Worm (Caenorhabditis elegans) whole organism, young adult: ENCODE data around the gene pelo-1.

Source experiments
- D2030.7 ChIP-seq: fragments of 200-800 bp; sonication (Bioruptor generic); IDR thresholded peaks from 2 replicates; pipeline ENCODE4 v1.3.6; 2022; ENCODE audit warnings: missing genetic modification reagents, missing genetic modification characterization, missing compliant biosample characterization
- F22D6.2 ChIP-seq: sonication (generic microtip); optimal IDR thresholded peaks from 2 replicates; lab custom pipeline; 2016; ENCODE audit warnings: mild to moderate bottlenecking, missing genetic modification characterization, missing compliant biosample characterization
- F33H1.4 ChIP-seq: fragments of 200-800 bp; sonication (Bioruptor generic); IDR thresholded peaks from 2 replicates; pipeline ENCODE4 v1.3.6; 2022; ENCODE audit warnings: missing genetic modification reagents, missing genetic modification characterization, missing compliant biosample characterization
- F37B4.10 ChIP-seq: fragments of 200-800 bp; sonication (Bioruptor generic); IDR thresholded peaks from 2 replicates; pipeline ENCODE4 v1.3.6; 2022; ENCODE audit warnings: missing genetic modification characterization, missing compliant biosample characterization
- F52B5.7 ChIP-seq: sonication (generic microtip); optimal IDR thresholded peaks from 2 replicates; lab custom pipeline; 2016; ENCODE audit warnings: mild to moderate bottlenecking, missing genetic modification characterization, missing compliant biosample characterization
- F55B11.4 ChIP-seq: sonication (generic microtip); optimal IDR thresholded peaks from 2 replicates; lab custom pipeline; 2016; ENCODE audit warnings: missing compliant biosample characterization, missing genetic modification characterization, borderline replicate concordance; ENCODE audit not compliant: insufficient read depth
- K12H6.12 ChIP-seq: fragments of 200-800 bp; sonication (Bioruptor generic); optimal IDR thresholded peaks from 2 replicates; lab custom pipeline; 2018; ENCODE audit warnings: mild to moderate bottlenecking, missing genetic modification characterization, missing compliant biosample characterization
- Y67H2A.10 ChIP-seq: fragments of 200-800 bp; sonication (Bioruptor generic); conservative IDR thresholded peaks from 2 replicates; pipeline ENCODE4 v1.3.6; 2022; ENCODE audit warnings: missing genetic modification reagents, missing genetic modification characterization, missing compliant biosample characterization
- Y79H2A.3 ChIP-seq: fragments of 200-800 bp; sonication (Bioruptor generic); conservative IDR thresholded peaks from 2 replicates; pipeline ENCODE4 v1.3.6; 2022; ENCODE audit warnings: missing genetic modification reagents, missing genetic modification characterization, missing compliant biosample characterization
- Y95B8A.8 ChIP-seq: fragments of 200-800 bp; sonication (Bioruptor generic); IDR thresholded peaks from 2 replicates; pipeline ENCODE4 v1.3.6; 2022; ENCODE audit warnings: missing genetic modification reagents, missing genetic modification characterization, missing compliant biosample characterization
- ZK185.1 ChIP-seq: sonication (generic microtip); optimal IDR thresholded peaks from 2 replicates; lab custom pipeline; 2016; ENCODE audit warnings: mild to moderate bottlenecking, missing genetic modification characterization, missing compliant biosample characterization; ENCODE audit not compliant: poor library complexity, severe bottlenecking
- ama-1 ChIP-seq, 3 experiments: fragments of 150-350 bp in 1 of 3; sonication (generic microtip) in 2 of 3; optimal IDR thresholded peaks; 2 replicates each; lab custom pipeline; 2014 to 2018; ENCODE audit warnings: missing biosample characterization in 2 of 3, missing genetic modification characterization in 2 of 3, missing genetic modification reagents in 2 of 3
- athp-1 ChIP-seq: sonication (generic microtip); optimal IDR thresholded peaks from 2 replicates; lab custom pipeline; 2017; ENCODE audit warnings: mild to moderate bottlenecking, missing genetic modification characterization, missing compliant biosample characterization
- attf-6 ChIP-seq: fragments of 200-800 bp; sonication (Bioruptor generic); IDR thresholded peaks from 2 replicates; pipeline ENCODE4 v1.3.6; 2022; ENCODE audit warnings: missing genetic modification reagents, missing genetic modification characterization, missing compliant biosample characterization
- ccch-3 ChIP-seq: fragments of 200-800 bp; sonication (Bioruptor generic); optimal IDR thresholded peaks from 2 replicates; lab custom pipeline; 2018; ENCODE audit warnings: mild to moderate bottlenecking, missing genetic modification characterization, missing compliant biosample characterization
- cebp-1 ChIP-seq, 2 experiments: fragments of 200-800 bp in 1 of 2; sonication (Bioruptor generic) in 1 of 2; sonication (generic microtip) in 1 of 2; IDR thresholded peaks in 1 of 2; optimal IDR thresholded peaks in 1 of 2; 2 replicates each; pipeline versions ENCODE4 v1.3.6 to Lab custom; 2017 to 2022; ENCODE audit warnings: missing compliant biosample characterization in 2 of 2, missing genetic modification characterization in 2 of 2, mild to moderate bottlenecking in 1 of 2, missing genetic modification reagents in 1 of 2, moderate library complexity in 1 of 2
- cebp-2 ChIP-seq: fragments of 200-800 bp; sonication (Bioruptor generic); IDR thresholded peaks from 2 replicates; pipeline ENCODE4 v1.3.6; 2022; ENCODE audit warnings: missing genetic modification characterization, missing compliant biosample characterization
- ceh-100 ChIP-seq: fragments of 200-800 bp; sonication (Bioruptor generic); IDR thresholded peaks from 2 replicates; pipeline ENCODE4 v1.3.6; 2022; ENCODE audit warnings: missing genetic modification reagents, missing genetic modification characterization, missing compliant biosample characterization
- ceh-58 ChIP-seq: fragments of 200-800 bp; sonication (Bioruptor generic); IDR thresholded peaks from 2 replicates; pipeline ENCODE4 v1.3.6; 2022; ENCODE audit warnings: missing genetic modification characterization, missing compliant biosample characterization
- dox-1 ChIP-seq: fragments of 200-800 bp; sonication (Bioruptor generic); IDR thresholded peaks from 2 replicates; pipeline ENCODE4 v1.3.6; 2022; ENCODE audit warnings: missing genetic modification reagents, missing genetic modification characterization, missing compliant biosample characterization
- efl-1 ChIP-seq: fragments of 150-350 bp; optimal IDR thresholded peaks from 2 replicates; lab custom pipeline; 2014; ENCODE audit warnings: missing biosample characterization, missing genetic modification reagents, missing genetic modification characterization
- egl-18 ChIP-seq: fragments of 200-800 bp; sonication (Bioruptor generic); IDR thresholded peaks from 2 replicates; pipeline ENCODE4 v1.3.6; 2022; ENCODE audit warnings: missing genetic modification reagents, missing genetic modification characterization, missing compliant biosample characterization
- egl-44 ChIP-seq: fragments of 200-800 bp; sonication (Bioruptor generic); IDR thresholded peaks from 2 replicates; pipeline ENCODE4 v1.3.6; 2022; ENCODE audit warnings: missing genetic modification reagents, missing genetic modification characterization, missing compliant biosample characterization
- ekl-4 ChIP-seq: fragments of 200-800 bp; sonication (Bioruptor generic); IDR thresholded peaks from 2 replicates; pipeline ENCODE4 v1.3.6; 2022; ENCODE audit warnings: missing genetic modification reagents, missing genetic modification characterization, missing compliant biosample characterization
- gei-17 ChIP-seq: fragments of 200-800 bp; sonication (Bioruptor generic); optimal IDR thresholded peaks from 2 replicates; lab custom pipeline; 2018; ENCODE audit warnings: mild to moderate bottlenecking, missing genetic modification characterization, missing compliant biosample characterization
- him-1 ChIP-seq: sonication (generic microtip); optimal IDR thresholded peaks from 2 replicates; lab custom pipeline; 2016; ENCODE audit warnings: missing genotype, missing genetic modification reagents, missing genetic modification characterization, missing compliant biosample characterization
- hlh-12 ChIP-seq: sonication (generic microtip); optimal IDR thresholded peaks from 2 replicates; lab custom pipeline; 2016; ENCODE audit warnings: missing genetic modification characterization, missing compliant biosample characterization
- hmg-1.2 ChIP-seq: fragments of 200-800 bp; sonication (Bioruptor generic); IDR thresholded peaks from 2 replicates; pipeline ENCODE4 v1.3.6; 2022; ENCODE audit warnings: missing genetic modification reagents, missing genetic modification characterization, missing compliant biosample characterization
- hrde-1 ChIP-seq: sonication (generic microtip); optimal IDR thresholded peaks from 2 replicates; lab custom pipeline; 2016; ENCODE audit warnings: missing genetic modification characterization, mild to moderate bottlenecking, missing compliant biosample characterization, moderate library complexity, missing genotype, missing genetic modification reagents, borderline replicate concordance
- hsf-1 ChIP-seq: fragments of 200-800 bp; sonication (Bioruptor generic); IDR thresholded peaks from 2 replicates; pipeline ENCODE4 v1.3.6; 2022; ENCODE audit warnings: missing genetic modification reagents, missing genetic modification characterization, missing compliant biosample characterization
- let-526 ChIP-seq: fragments of 200-800 bp; sonication (Bioruptor generic); IDR thresholded peaks from 2 replicates; pipeline ENCODE4 v1.3.6; 2022; ENCODE audit warnings: missing genetic modification reagents, missing genetic modification characterization, missing compliant biosample characterization
- lin-35 ChIP-seq, 3 experiments: fragments of 150-350 bp in 2 of 3; sonication (generic microtip) in 1 of 3; optimal IDR thresholded peaks; 2 replicates each; lab custom pipeline; 2014 to 2018; ENCODE audit warnings: missing biosample characterization in 3 of 3, missing genetic modification characterization in 3 of 3, missing genetic modification reagents in 3 of 3
- lsl-1 ChIP-seq: fragments of 200-800 bp; sonication (Bioruptor generic); optimal IDR thresholded peaks from 2 replicates; lab custom pipeline; 2018; ENCODE audit warnings: mild to moderate bottlenecking, missing genetic modification characterization, moderate library complexity, missing compliant biosample characterization
- madf-6 ChIP-seq: fragments of 200-800 bp; sonication (Bioruptor generic); IDR thresholded peaks from 2 replicates; pipeline ENCODE4 v1.3.6; 2022; ENCODE audit warnings: missing genetic modification reagents, missing genetic modification characterization, missing compliant biosample characterization
- mes-4 ChIP-seq: sonication (generic microtip); optimal IDR thresholded peaks from 2 replicates; lab custom pipeline; 2016; ENCODE audit warnings: missing genotype, missing genetic modification characterization, missing compliant biosample characterization
- nfya-1 ChIP-seq: sonication (generic microtip); optimal IDR thresholded peaks from 2 replicates; lab custom pipeline; 2017; ENCODE audit warnings: antibody characterized with exemption, missing compliant biosample characterization, missing genetic modification characterization, borderline replicate concordance; ENCODE audit not compliant: insufficient read depth
- repo-1 ChIP-seq: sonication (generic microtip); optimal IDR thresholded peaks from 2 replicates; lab custom pipeline; 2017; ENCODE audit warnings: mild to moderate bottlenecking, missing genetic modification characterization, missing compliant biosample characterization
- rpc-1 ChIP-seq, 2 experiments: fragments of 150-350 bp in 1 of 2; sonication (generic microtip) in 1 of 2; optimal IDR thresholded peaks; 2 replicates each; lab custom pipeline; 2014 to 2018; ENCODE audit warnings: missing biosample characterization in 1 of 2, missing genetic modification characterization in 1 of 2, missing genetic modification reagents in 1 of 2, missing genotype in 1 of 2
- ztf-22 ChIP-seq: fragments of 200-800 bp; sonication (Bioruptor generic); optimal IDR thresholded peaks from 2 replicates; lab custom pipeline; 2018; ENCODE audit warnings: mild to moderate bottlenecking, missing genetic modification characterization, moderate library complexity, missing compliant biosample characterization
- ztf-3 ChIP-seq: fragments of 200-800 bp; sonication (Bioruptor generic); optimal IDR thresholded peaks from 2 replicates; lab custom pipeline; 2018; ENCODE audit warnings: mild to moderate bottlenecking, missing genetic modification characterization, missing compliant biosample characterization
- ztf-6 ChIP-seq: fragments of 200-800 bp; sonication (Bioruptor generic); IDR thresholded peaks from 2 replicates; pipeline ENCODE4 v1.3.6; 2022; ENCODE audit warnings: missing genetic modification reagents, missing genetic modification characterization, missing compliant biosample characterization

The pelo-1 gene

ce11 chrIII:4205751-4206327 is 1.8 kb upstream of the pelo-1 start, which contains the start of gene R74.8 (continued):
- TF ChIP-seq gei-17 (no peak), madf-6 (GFP tag; lab: Robert Waterston, UW) (peak; percentile 88), attf-6 (GFP tag; lab: Robert Waterston, UW) (no peak), ztf-22 (GFP tag; lab: Kevin White, UChicago) (no peak), egl-44 (GFP tag; lab: Robert Waterston, UW) (no peak), ccch-3 (GFP tag; lab: Kevin White, UChicago) (no peak)

DNA sequence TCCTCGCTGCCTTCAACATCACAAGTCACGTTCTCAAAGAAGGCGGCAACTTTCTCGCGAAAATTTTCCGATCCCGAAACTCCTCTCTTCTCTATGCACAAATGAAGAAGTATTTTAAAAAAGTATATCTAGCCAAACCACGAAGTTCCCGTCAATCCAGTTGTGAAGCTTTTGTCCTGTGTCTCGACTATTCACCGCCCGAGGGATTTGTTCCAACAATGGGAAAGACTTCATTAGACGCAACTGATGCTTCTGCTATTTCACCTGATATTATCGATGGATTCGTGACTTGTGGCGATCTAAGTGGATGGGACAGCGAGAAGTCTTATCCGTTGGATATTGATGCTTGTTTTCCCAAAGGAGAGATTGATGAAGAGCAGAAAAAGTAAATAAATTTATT is 942 bp upstream of the pelo-1 start:
- TF ChIP-seq Y79H2A.3 (GFP tag; lab: Robert Waterston, UW) (no peak), repo-1 (tag; lab: Kevin White, UChicago) (no peak), F55B11.4 (tag; lab: Kevin White, UChicago) (no peak), ceh-58 (no peak), hrde-1 (no peak), ztf-3 (no peak), ztf-22 (GFP tag; lab: Kevin White, UChicago) (no peak), D2030.7 (GFP tag; lab: Robert Waterston, UW) (no peak), hlh-12 (no peak), attf-6 (GFP tag; lab: Robert Waterston, UW) (no peak), F22D6.2 (tag; lab: Kevin White, UChicago) (no peak), mes-4 (no peak), let-526 (no peak), hsf-1 (GFP tag; lab: Robert Waterston, UW) (no peak), ama-1 (optimal IDR thresholded peaks at IDR 0.05; lab: Kevin White, UChicago) (no peak), ama-1 (GFP tag; optimal IDR thresholded peaks at IDR 0.05; lab: Kevin White, UChicago) (no peak), Y67H2A.10 (GFP tag; lab: Robert Waterston, UW) (no peak), F33H1.4 (GFP tag; lab: Robert Waterston, UW) (no peak)

- no peak for TF ChIP-seq Y95B8A.8 (GFP tag; lab: Robert Waterston, UW)
- no peak for TF ChIP-seq attf-6 (GFP tag; lab: Robert Waterston, UW)
- no peak for TF ChIP-seq ztf-3
- TF ChIP-seq athp-1 (tag; lab: Kevin White, UChicago), result no peak
- no peak for TF ChIP-seq ceh-58
- TF ChIP-seq him-1 (tag; lab: Kevin White, UChicago), result no peak
- no peak for TF ChIP-seq ceh-100 (GFP tag; lab: Robert Waterston, UW)
- TF ChIP-seq, all 124 proteins: peak for 0
Measured at ce11 chrIII:4196988-4197384, 7.0 kb downstream of the pelo-1 start, which contains the start of gene asd-1. Gene asd-1 (plus strand): TSS chrIII:4197285.

- TF ChIP-seq hmg-1.2 (GFP tag; lab: Robert Waterston, UW), result peak; percentile 66; the same call in 1 of the 2 replicates
- no peak for TF ChIP-seq egl-18 (GFP tag; lab: Robert Waterston, UW)
- TF ChIP-seq ztf-6 (GFP tag; lab: Robert Waterston, UW), result 0 out of 2 replicates have a peak, but pooled peaks have one; percentile 13
- no peak for TF ChIP-seq lsl-1
- no peak for TF ChIP-seq nfya-1 (tag; lab: Kevin White, UChicago)
- 0 out of 2 replicates have a peak, but pooled peaks have one; percentile 20 for TF ChIP-seq dox-1 (GFP tag; lab: Robert Waterston, UW)
- TF ChIP-seq efl-1 (GFP tag; lab: Kevin White, UChicago), result peak; percentile 57
- TF ChIP-seq F52B5.7 (tag; lab: Kevin White, UChicago), result no peak
- TF ChIP-seq ZK185.1 (tag; lab: Kevin White, UChicago), result peak; percentile 11
- peak; percentile 26 for TF ChIP-seq K12H6.12 (tag; lab: Kevin White, UChicago)
- no peak for TF ChIP-seq rpc-1 (optimal IDR thresholded peaks at IDR 0.05; lab: Kevin White, UChicago)
- TF ChIP-seq rpc-1 (tag; optimal IDR thresholded peaks at IDR 0.05; lab: Kevin White, UChicago), result no peak
- TF ChIP-seq cebp-2 (GFP tag; lab: Robert Waterston, UW), result no peak
- no peak for TF ChIP-seq F37B4.10 (GFP tag; lab: Robert Waterston, UW)
- TF ChIP-seq cebp-1 (GFP tag; IDR thresholded peaks at IDR 0.05; lab: Robert Waterston, UW), result no peak
- TF ChIP-seq cebp-1 (tag; optimal IDR thresholded peaks at IDR 0.05; lab: Kevin White, UChicago), result peak; percentile 45
- 0 out of 2 replicates have a peak, but pooled peaks have one; percentile 18 for TF ChIP-seq D2030.7 (GFP tag; lab: Robert Waterston, UW)
- peak in 1 of 3 experiments; percentile 23 for TF ChIP-seq lin-35 (GFP tag; optimal IDR thresholded peaks at IDR 0.05; lab: Kevin White, UChicago)
- peak; percentile 31; the same call in 1 of the 2 replicates for TF ChIP-seq ekl-4
Measured at ce11 chrIII:4196301-4196987, 7.6 kb downstream of the pelo-1 start.
